Worm (Caenorhabditis elegans) whole organism, L4/young adult: ENCODE results near the gene Y105C5A.8.
"Not testable (repeated sequence)": the region's sequence is repeated elsewhere in the genome, so short reads cannot be mapped to it uniquely, and the experiment has no call there.

Experiments used
- W03F9.2 ChIP-seq: fragments of 150-350 bp; optimal IDR thresholded peaks from 2 replicates; lab custom pipeline; 2014; ENCODE audit warnings: missing biosample characterization, missing genetic modification characterization
- dao-5 ChIP-seq: sonication (generic microtip); optimal IDR thresholded peaks from 2 replicates; lab custom pipeline; 2016; ENCODE audit warnings: missing genotype, missing genetic modification characterization, moderate library complexity, missing compliant biosample characterization
- him-1 ChIP-seq: sonication (generic microtip); optimal IDR thresholded peaks from 2 replicates; lab custom pipeline; 2016; ENCODE audit warnings: missing genotype, missing genetic modification reagents, missing genetic modification characterization, missing compliant biosample characterization

Gene Y105C5A.8

DNA sequence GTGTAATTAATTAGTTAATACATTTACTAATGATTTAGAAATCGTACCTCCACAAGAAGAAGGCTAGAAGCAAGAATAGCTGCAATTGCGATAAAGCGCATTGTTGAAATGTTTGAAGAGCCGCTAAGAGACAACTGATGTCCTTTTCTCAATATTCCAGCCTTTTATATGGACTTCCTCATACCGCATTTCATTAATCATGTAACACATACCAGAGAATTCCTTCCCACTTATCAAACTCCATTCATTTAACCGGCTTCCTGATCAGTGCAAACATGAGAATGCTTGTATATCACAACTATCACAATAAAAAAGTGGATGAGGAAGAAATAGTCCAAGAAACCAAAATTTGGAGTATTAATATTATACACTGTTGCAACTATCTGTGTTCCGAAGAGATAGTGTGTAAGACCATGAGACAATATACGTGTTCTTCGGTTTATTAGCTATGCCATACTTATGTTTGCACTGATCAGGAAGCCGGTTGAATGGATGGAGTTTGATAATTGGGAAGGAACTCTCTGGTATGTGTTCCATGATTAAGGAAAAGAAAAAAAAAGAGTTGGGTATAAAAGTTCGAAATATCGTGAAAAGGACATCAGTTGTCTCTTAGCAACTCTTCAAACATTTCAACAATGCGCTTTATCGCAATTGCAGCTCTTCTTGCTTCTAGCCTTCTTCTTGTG lies 21.8 kb downstream of the Y105C5A.8 start, which contains the start of the genes pqn-78 and pqn-79:
pqn-78 (minus strand) TSS at position 101 of the 686 bp plus-strand sequence.
pqn-79 (plus strand) TSS at position 636 of the 686 bp plus-strand sequence.
- not testable (repeated sequence) for TF ChIP-seq him-1 (tag; lab: Kevin White, UChicago); W03F9.2; dao-5

ce11 chrIV:15593078-15593477 lies 23.8 kb downstream of the Y105C5A.8 start:
- no peak for TF ChIP-seq dao-5
- TF ChIP-seq W03F9.2 = no peak
- no peak for TF ChIP-seq him-1 (tag; lab: Kevin White, UChicago)

DNA sequence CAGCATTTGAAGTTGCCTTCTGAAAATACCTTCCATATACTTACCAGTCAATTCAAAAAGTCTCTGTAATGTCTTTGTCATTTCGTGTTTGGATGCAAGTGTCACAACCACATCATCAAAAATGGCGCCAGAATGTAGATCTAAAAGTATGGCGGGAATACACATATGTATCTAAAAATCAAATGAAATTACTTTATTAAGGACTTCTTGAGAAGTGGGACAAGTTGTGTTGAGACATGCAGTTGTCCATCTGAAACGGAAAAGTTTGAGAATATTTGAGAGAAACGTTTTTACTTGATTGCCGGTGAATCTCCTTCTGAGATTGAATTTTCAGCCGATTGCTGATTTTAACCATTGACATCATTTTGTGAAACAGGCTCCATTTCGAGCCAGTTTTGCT lies 24.9 kb downstream of the Y105C5A.8 start:
- TF ChIP-seq W03F9.2 (no peak), dao-5 (no peak)

ce11 chrIV:15590397-15590796 lies 26.5 kb downstream of the Y105C5A.8 start, which contains the start of gene abu-5:
abu-5 (plus strand) TSS chrIV:15590697.
- TF ChIP-seq W03F9.2; dao-5; him-1 (tag; lab: Kevin White, UChicago): not testable (repeated sequence)

DNA sequence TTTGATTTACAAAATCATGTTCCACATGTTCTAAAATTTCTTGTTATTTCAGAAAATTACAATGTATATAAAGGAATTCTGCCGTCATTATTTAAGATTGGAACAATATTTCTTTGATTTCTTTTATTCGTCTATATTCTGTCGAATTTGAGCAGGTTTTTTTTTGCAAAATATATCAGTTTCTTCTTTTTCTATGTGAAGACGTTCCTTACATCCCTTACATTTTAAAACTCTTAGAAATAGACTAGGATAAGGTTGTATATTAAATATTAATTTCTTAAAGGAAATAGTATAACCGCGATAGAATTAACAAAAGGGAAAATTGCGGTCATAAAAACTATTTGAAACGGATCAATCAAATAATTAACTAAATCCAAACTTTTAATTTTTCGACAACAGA lies 28.0 kb downstream of the Y105C5A.8 start:
- no peak for TF ChIP-seq dao-5
- TF ChIP-seq him-1 (tag; lab: Kevin White, UChicago) = no peak
- TF ChIP-seq W03F9.2 = no peak

- TF ChIP-seq dao-5 = no peak
- no peak for TF ChIP-seq W03F9.2
- TF ChIP-seq him-1 (tag; lab: Kevin White, UChicago) = no peak
Observed at ce11 chrIV:15583620-15584019, 33.3 kb downstream of the Y105C5A.8 start, which contains the start of gene Y105C5A.508. Y105C5A.508 (plus strand) TSS chrIV:15583920.

- not testable (repeated sequence) for TF ChIP-seq W03F9.2; dao-5; him-1 (tag; lab: Kevin White, UChicago)
Observed at ce11 chrIV:15578786-15579185, 38.1 kb downstream of the Y105C5A.8 start, which contains the start of gene pqn-76. pqn-76 (plus strand) TSS chrIV:15579086.

DNA sequence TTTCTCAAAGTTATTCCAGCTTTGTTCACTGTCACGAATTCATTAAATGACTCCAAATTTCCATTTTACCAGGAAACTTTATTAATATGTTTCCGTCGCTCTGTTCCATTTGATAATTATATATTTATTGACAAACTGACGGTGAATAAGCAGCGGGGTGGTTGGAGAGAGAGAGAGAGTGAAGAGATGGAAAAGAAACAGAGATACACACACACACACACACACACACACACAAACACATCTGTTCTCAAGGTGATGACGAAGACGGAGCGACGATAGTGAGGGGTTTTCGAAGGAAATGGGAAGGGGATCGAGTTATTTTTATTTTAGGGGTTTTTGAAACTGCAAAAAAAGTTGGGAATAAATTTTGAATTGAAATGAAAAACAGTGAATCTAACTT lies 43.0 kb downstream of the Y105C5A.8 start:
- TF ChIP-seq W03F9.2 = no peak
- TF ChIP-seq dao-5 = no peak
- TF ChIP-seq him-1 (tag; lab: Kevin White, UChicago) = no peak

- no peak for TF ChIP-seq him-1 (tag; lab: Kevin White, UChicago)
- TF ChIP-seq W03F9.2 = no peak
- TF ChIP-seq dao-5 = no peak
Observed at ce11 chrIV:15572106-15572505, 44.8 kb downstream of the Y105C5A.8 start.

- no peak for TF ChIP-seq W03F9.2
- no peak for TF ChIP-seq him-1 (tag; lab: Kevin White, UChicago)
- TF ChIP-seq dao-5 = no peak
Observed at ce11 chrIV:15571652-15572051, 45.2 kb downstream of the Y105C5A.8 start.

ce11 chrIV:15570770-15571169 lies 46.1 kb downstream of the Y105C5A.8 start:
- TF ChIP-seq W03F9.2 (no peak), him-1 (tag; lab: Kevin White, UChicago) (no peak), dao-5 (no peak)

- TF ChIP-seq him-1 (tag; lab: Kevin White, UChicago) (no peak), W03F9.2 (no peak), dao-5 (no peak)
Observed at ce11 chrIV:15564327-15564726, 52.5 kb downstream of the Y105C5A.8 start, which contains the start of gene Y105C5A.1. Y105C5A.1 (minus strand) TSS chrIV:15564427.
